Worm (Caenorhabditis elegans): ENCODE measurements around the gene srg-45.

DNA sequence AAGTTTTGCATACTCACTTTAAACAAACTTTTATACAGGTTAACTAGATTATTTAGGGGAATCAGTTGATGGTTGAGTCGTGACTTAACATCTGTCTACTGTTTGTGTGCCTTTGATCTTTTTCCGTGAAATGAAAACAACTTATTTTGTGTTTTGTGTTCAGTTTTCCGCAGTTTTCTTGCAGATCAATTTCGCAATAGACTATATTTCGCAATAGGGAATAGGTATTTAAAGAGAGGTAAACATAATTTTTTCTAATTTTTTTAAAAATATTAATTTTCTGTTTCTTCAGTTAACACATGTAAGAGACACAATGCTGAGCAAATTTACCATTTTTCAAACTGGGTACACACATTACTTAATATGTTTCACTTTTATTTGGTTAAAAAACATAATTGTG, 45.9 kb upstream of the srg-45 start, which contains the start of gene tbb-6:
- no peak for TF ChIP-seq ama-1 (optimal IDR thresholded peaks at IDR 0.05)
- TF ChIP-seq ama-1 (GFP tag; optimal IDR thresholded peaks at IDR 0.05), result no peak
- no peak for TF ChIP-seq him-1 (tag; optimal IDR thresholded peaks at IDR 0.05)
- no peak for TF ChIP-seq egl-44 (GFP tag; IDR thresholded peaks at IDR 0.05)
- no peak for TF ChIP-seq aptf-2 (GFP tag; conservative IDR thresholded peaks at IDR 0.05)
- no peak for TF ChIP-seq unc-62 (GFP tag; optimal IDR thresholded peaks at IDR 0.05)
- no peak for TF ChIP-seq F57C9.4 (tag; optimal IDR thresholded peaks at IDR 0.05)
- no peak for TF ChIP-seq madf-10 (tag; optimal IDR thresholded peaks at IDR 0.05)
- TF ChIP-seq mxl-1 (tag; optimal IDR thresholded peaks at IDR 0.05), result no peak
- TF ChIP-seq nhr-27 (tag; optimal IDR thresholded peaks at IDR 0.05), result no peak
- no peak for TF ChIP-seq ceh-79 (tag; optimal IDR thresholded peaks at IDR 0.05)
- no peak for TF ChIP-seq nhr-90 (tag; optimal IDR thresholded peaks at IDR 0.05)
- TF ChIP-seq ztf-6 (GFP tag; IDR thresholded peaks at IDR 0.05), result no peak

All from whole organism, young adult.